Fruit fly (Drosophila melanogaster): Measurements from ENCODE around the gene Myc.

Gene Myc

dm6 chrX:3414003-3414767, 41.2 kb downstream of the Myc start (continued):
- TF ChIP-seq BtbVII (GFP tag; optimal IDR thresholded peaks at IDR 0.05) (peak; percentile 70), CG32772 (GFP tag; IDR thresholded peaks at IDR 0.05) (no peak), crp (GFP tag; optimal IDR thresholded peaks at IDR 0.05) (no peak), mirr (GFP tag; optimal IDR thresholded peaks at IDR 0.05) (no peak), Oaz (GFP tag; IDR thresholded peaks at IDR 0.05) (no peak), jigr1 (GFP tag; IDR thresholded peaks at IDR 0.05) (no peak), CG4360 (GFP tag; IDR thresholded peaks at IDR 0.05) (no peak), gfzf (GFP tag; optimal IDR thresholded peaks at IDR 0.05) (no peak), mld (GFP tag; IDR thresholded peaks at IDR 0.05; ENCODE audit: partially characterized antibody) (no peak), H2.0 (GFP tag; IDR thresholded peaks at IDR 0.05) (peak; percentile 31; the same call in 1 of the 2 replicates), CG14014 (GFP tag; IDR thresholded peaks at IDR 0.05) (peak; percentile 66; the same call in 1 of the 2 replicates), sna (GFP tag; IDR thresholded peaks at IDR 0.05; ENCODE audit: partially characterized antibody) (no peak), fd64A (GFP tag; optimal IDR thresholded peaks at IDR 0.05) (no peak), CG31441 (GFP tag; IDR thresholded peaks at IDR 0.05) (peak; percentile 69), CG1024 (GFP tag; IDR thresholded peaks at IDR 0.05) (no peak), tup (GFP tag; optimal IDR thresholded peaks at IDR 0.05) (no peak), BEAF-32 (GFP tag; optimal IDR thresholded peaks at IDR 0.05) (no peak), CG9215 (GFP tag; IDR thresholded peaks at IDR 0.05) (peak; percentile 61), CG11398 (GFP tag; optimal IDR thresholded peaks at IDR 0.05) (no peak), CG15011 (GFP tag; optimal IDR thresholded peaks at IDR 0.05) (no peak), CG1602 (GFP tag; optimal IDR thresholded peaks at IDR 0.05) (peak; percentile 54), CG16779 (GFP tag; IDR thresholded peaks at IDR 0.05) (no peak), CG9797 (GFP tag; optimal IDR thresholded peaks at IDR 0.05) (no peak), mam (GFP tag; optimal IDR thresholded peaks at IDR 0.05) (peak; percentile 49), Lim3 (GFP tag; IDR thresholded peaks at IDR 0.05) (no peak), Hey (tag; optimal IDR thresholded peaks at IDR 0.05) (no peak), CG2120 (GFP tag; optimal IDR thresholded peaks at IDR 0.05) (peak; percentile 71), cg (GFP tag; optimal IDR thresholded peaks at IDR 0.05) (no peak), Ssrp (tag; optimal IDR thresholded peaks at IDR 0.05) (peak; percentile 70), CTCF (GFP tag; optimal IDR thresholded peaks at IDR 0.05) (no peak), CG9817 (tag; optimal IDR thresholded peaks at IDR 0.05) (peak; percentile 67), CG9876 (GFP tag; optimal IDR thresholded peaks at IDR 0.05) (no peak), psq (GFP tag; optimal IDR thresholded peaks at IDR 0.05) (no peak), amos (GFP tag; IDR thresholded peaks at IDR 0.05; ENCODE audit: partially characterized antibody) (no peak), nom (GFP tag; optimal IDR thresholded peaks at IDR 0.05) (no peak), H15 (GFP tag; IDR thresholded peaks at IDR 0.05) (0 out of 3 replicates have a peak, but pooled peaks have one; percentile 39), ara (GFP tag; IDR thresholded peaks at IDR 0.05) (peak; percentile 58; the same call in 1 of the 2 replicates), CG14441 (GFP tag; IDR thresholded peaks at IDR 0.05) (peak; percentile 33; the same call in 1 of the 2 replicates), CG18262 (tag; optimal IDR thresholded peaks at IDR 0.05) (peak; percentile 75), CG17912 (GFP tag; optimal IDR thresholded peaks at IDR 0.05) (no peak), Tbp (GFP tag; optimal IDR thresholded peaks at IDR 0.05) (no peak), GATAe (GFP tag; conservative IDR thresholded peaks at IDR 0.05) (no peak), Side (GFP tag; optimal IDR thresholded peaks at IDR 0.05) (peak; percentile 24), nerfin-2 (GFP tag; IDR thresholded peaks at IDR 0.05; ENCODE audit: partially characterized antibody) (no peak), croc (GFP tag; conservative IDR thresholded peaks at IDR 0.05) (peak; percentile 25; the same call in 1 of the 3 replicates), NfI (GFP tag; optimal IDR thresholded peaks at IDR 0.05) (peak; percentile 65), al (GFP tag; IDR thresholded peaks at IDR 0.05) (peak; percentile 68), ash1 (GFP tag; optimal IDR thresholded peaks at IDR 0.05) (no peak), CG13424 (tag; optimal IDR thresholded peaks at IDR 0.05) (peak; percentile 85), slou (GFP tag; optimal IDR thresholded peaks at IDR 0.05) (no peak)
